Worm (Caenorhabditis elegans): ENCODE results near the gene K08E5.5.

Gene K08E5.5

DNA sequence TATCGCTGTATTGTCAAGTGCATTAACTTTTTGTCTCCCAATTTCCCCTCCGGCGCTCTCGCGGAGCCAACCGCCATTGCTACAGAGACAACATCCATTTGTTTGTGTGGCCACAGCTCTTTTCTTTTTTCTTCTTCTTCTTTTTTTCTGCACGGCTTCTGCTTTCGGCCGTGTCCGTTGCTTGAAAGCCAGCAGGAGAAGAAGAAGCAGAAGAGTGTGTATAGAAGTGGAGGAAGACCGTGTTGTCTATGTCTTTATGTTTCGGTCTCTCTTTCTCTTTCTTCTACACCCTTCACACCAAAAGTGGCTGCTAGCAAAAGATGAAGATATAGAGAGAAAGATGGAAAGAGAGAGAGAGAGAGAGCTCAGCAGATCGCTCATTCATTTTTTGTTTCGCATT is 27.6 kb upstream of the K08E5.5 start:
- TF ChIP-seq lsy-2 (tag; optimal IDR thresholded peaks at IDR 0.05) (peak in 1 of 2 experiments; percentile 52), unc-55 (GFP tag; optimal IDR thresholded peaks at IDR 0.05) (peak; percentile 91), snpc-4 (tag; optimal IDR thresholded peaks at IDR 0.05) (peak; percentile 60), aly-2 (tag; optimal IDR thresholded peaks at IDR 0.05) (no peak), nhr-129 (tag; optimal IDR thresholded peaks at IDR 0.05) (peak; percentile 40), ceh-16 (tag; optimal IDR thresholded peaks at IDR 0.05) (no peak), C34F6.9 (tag; optimal IDR thresholded peaks at IDR 0.05) (peak; percentile 69), ZK546.5 (tag; optimal IDR thresholded peaks at IDR 0.05) (no peak), zag-1 (tag; optimal IDR thresholded peaks at IDR 0.05) (peak; percentile 20)

- TF ChIP-seq snpc-4 (tag; optimal IDR thresholded peaks at IDR 0.05), result no peak
- no peak for TF ChIP-seq R02D3.7 (tag; optimal IDR thresholded peaks at IDR 0.05)
- TF ChIP-seq blmp-1 (tag; optimal IDR thresholded peaks at IDR 0.05; ENCODE audit: insufficient read depth), result no peak
- no peak for TF ChIP-seq mbf-1 (tag; optimal IDR thresholded peaks at IDR 0.05)
- no peak for TF ChIP-seq sma-3 (GFP tag; optimal IDR thresholded peaks at IDR 0.05)
- no peak for TF ChIP-seq skn-1 (tag; optimal IDR thresholded peaks at IDR 0.05)
- TF ChIP-seq nhr-25 (tag; optimal IDR thresholded peaks at IDR 0.05), result no peak
- TF ChIP-seq aly-2 (tag; optimal IDR thresholded peaks at IDR 0.05), result no peak
- no peak for TF ChIP-seq nhr-237 (tag; optimal IDR thresholded peaks at IDR 0.05)
- TF ChIP-seq ceh-16 (tag; optimal IDR thresholded peaks at IDR 0.05), result no peak
Measured at ce11 chrIII:10186160-10186559, 25.9 kb upstream of the K08E5.5 start, which contains the start of gene unc-47. unc-47 (minus strand) TSS chrIII:10186260.

DNA sequence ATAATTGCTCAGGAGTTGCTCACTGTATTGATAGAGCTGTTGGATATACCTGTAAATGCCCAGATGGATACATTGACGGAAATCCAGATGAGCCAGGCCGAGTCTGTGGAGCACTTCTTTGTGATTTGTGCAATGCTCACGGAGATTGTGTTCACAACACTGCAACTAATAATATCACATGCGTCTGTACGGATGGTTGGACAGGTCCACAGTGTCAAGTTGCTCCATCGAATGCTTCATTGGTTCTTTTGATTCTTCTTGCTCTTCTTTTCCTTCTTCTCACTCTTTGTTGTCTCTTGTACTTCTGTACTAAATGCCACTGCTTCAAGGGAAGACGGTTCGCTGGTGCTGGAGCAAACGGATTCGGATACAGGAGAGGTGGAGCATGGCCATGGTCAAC is 21.6 kb upstream of the K08E5.5 start:
- no peak for TF ChIP-seq mbf-1 (tag; optimal IDR thresholded peaks at IDR 0.05)
- TF ChIP-seq egl-27 (tag; optimal IDR thresholded peaks at IDR 0.05), result no peak
- TF ChIP-seq lin-11 (tag; optimal IDR thresholded peaks at IDR 0.05), result no peak
- TF ChIP-seq elt-1 (tag; optimal IDR thresholded peaks at IDR 0.05), result no peak
- no peak for TF ChIP-seq nhr-12 (tag; optimal IDR thresholded peaks at IDR 0.05)
- no peak for TF ChIP-seq nhr-11 (tag; optimal IDR thresholded peaks at IDR 0.05)
- no peak for TF ChIP-seq F13H6.1 (tag; optimal IDR thresholded peaks at IDR 0.05)
- no peak for TF ChIP-seq nhr-21 (tag; optimal IDR thresholded peaks at IDR 0.05)
- TF ChIP-seq nhr-10 (tag; optimal IDR thresholded peaks at IDR 0.05), result no peak
- no peak for TF ChIP-seq ztf-11 (tag; optimal IDR thresholded peaks at IDR 0.05)
- TF ChIP-seq gmeb-1 (tag; optimal IDR thresholded peaks at IDR 0.05), result no peak
- no peak for TF ChIP-seq ztf-1 (GFP tag; conservative IDR thresholded peaks at IDR 0.05)
- TF ChIP-seq lin-13 (GFP tag; optimal IDR thresholded peaks at IDR 0.05), result no peak
- no peak for TF ChIP-seq ZK546.5 (tag; optimal IDR thresholded peaks at IDR 0.05)
- no peak for TF ChIP-seq zag-1 (tag; optimal IDR thresholded peaks at IDR 0.05)
- no peak for TF ChIP-seq snpc-4 (tag; optimal IDR thresholded peaks at IDR 0.05)
- TF ChIP-seq nhr-25 (tag; optimal IDR thresholded peaks at IDR 0.05), result no peak
- TF ChIP-seq dmd-4 (tag; optimal IDR thresholded peaks at IDR 0.05), result no peak
- no peak for TF ChIP-seq mab-5 (tag; optimal IDR thresholded peaks at IDR 0.05)

- TF ChIP-seq ztf-1 (GFP tag; conservative IDR thresholded peaks at IDR 0.05) (no peak), nhr-11 (tag; optimal IDR thresholded peaks at IDR 0.05) (no peak), mab-5 (tag; optimal IDR thresholded peaks at IDR 0.05) (no peak), nhr-129 (tag; optimal IDR thresholded peaks at IDR 0.05) (no peak), peb-1 (tag; optimal IDR thresholded peaks at IDR 0.05) (no peak), blmp-1 (tag; optimal IDR thresholded peaks at IDR 0.05; ENCODE audit: insufficient read depth) (no peak), R02D3.7 (tag; optimal IDR thresholded peaks at IDR 0.05) (no peak), ama-1 (optimal IDR thresholded peaks at IDR 0.05) (no peak), Y55F3AM.14 (GFP tag; optimal IDR thresholded peaks at IDR 0.05) (no peak), nhr-25 (tag; optimal IDR thresholded peaks at IDR 0.05) (no peak), ceh-82 (tag; optimal IDR thresholded peaks at IDR 0.05) (no peak)
Measured at ce11 chrIII:10179444-10179843, 19.2 kb upstream of the K08E5.5 start.

- no peak for TF ChIP-seq peb-1 (tag; optimal IDR thresholded peaks at IDR 0.05)
- TF ChIP-seq unc-55 (GFP tag; optimal IDR thresholded peaks at IDR 0.05), result no peak
- no peak for TF ChIP-seq zag-1 (tag; optimal IDR thresholded peaks at IDR 0.05)
- TF ChIP-seq mdl-1 (tag; optimal IDR thresholded peaks at IDR 0.05), result no peak
Measured at ce11 chrIII:10178552-10178951, 18.3 kb upstream of the K08E5.5 start.

Data from whole organism, L2 larva.